Fruit fly (Drosophila melanogaster): ENCODE results near the gene TTLL5.

- TF ChIP-seq Mnt (GFP tag; optimal IDR thresholded peaks at IDR 0.05) (no peak), CG11617 (GFP tag; optimal IDR thresholded peaks at IDR 0.05) (no peak), kay (GFP tag; ENCODE audit: borderline replicate concordance) (no peak), CG12768 (GFP tag; optimal IDR thresholded peaks at IDR 0.05) (no peak), Hr96 (GFP tag; optimal IDR thresholded peaks at IDR 0.05) (no peak), CG14711 (tag; optimal IDR thresholded peaks at IDR 0.05) (no peak)
Measured at dm6 chr3R:25112466-25112939, 10.2 kb downstream of the TTLL5 start, which contains the start of gene Nepl16.
